Fruit fly (Drosophila melanogaster) whole organism, wandering third instar larva: ENCODE data around the gene Mitf.

Experiments
- CG9705 ChIP-seq: fragments of 200-800 bp; sonication (Bioruptor generic); optimal IDR thresholded peaks from 2 replicates; lab custom pipeline; 2018; ENCODE audit warnings: missing biosample characterization, mild to moderate bottlenecking, missing genetic modification characterization
- CrebA ChIP-seq: fragments of 200-800 bp; sonication (Bioruptor generic); optimal IDR thresholded peaks from 2 replicates; lab custom pipeline; 2016; ENCODE audit warnings: missing biosample characterization, mild to moderate bottlenecking, missing genetic modification characterization, borderline replicate concordance
- Dfd ChIP-seq: fragments of >200 bp; optimal IDR thresholded peaks from 2 replicates; lab custom pipeline; 2017; ENCODE audit warnings: missing biosample characterization, missing genetic modification characterization
- Dif ChIP-seq: fragments of 200-275, 200-300 bp; sonication (Bioruptor generic); optimal IDR thresholded peaks from 2 replicates; lab custom pipeline; 2018; ENCODE audit warnings: missing biosample characterization, missing genetic modification characterization; ENCODE audit not compliant: partially characterized antibody
- GATAd ChIP-seq: sonication (Bioruptor generic); optimal IDR thresholded peaks from 2 replicates; lab custom pipeline; 2016; ENCODE audit warnings: missing biosample characterization, missing genetic modification characterization
- HLH106 ChIP-seq: fragments of 200-800 bp; optimal IDR thresholded peaks from 3 replicates; lab custom pipeline; 2019; ENCODE audit warnings: missing biosample characterization, mild to moderate bottlenecking, missing genetic modification characterization, moderate library complexity
- Hnf4 ChIP-seq: fragments of 200-800 bp; sonication (Bioruptor generic); optimal IDR thresholded peaks from 2 replicates; lab custom pipeline; 2016; ENCODE audit warnings: missing biosample characterization, mild to moderate bottlenecking, missing genetic modification characterization
- Hr78 ChIP-seq: fragments of >200 bp; optimal IDR thresholded peaks from 2 replicates; lab custom pipeline; 2017; ENCODE audit warnings: missing biosample characterization, missing genetic modification characterization
- Hr83 ChIP-seq: fragments of 200-300 bp; sonication (Bioruptor generic); optimal IDR thresholded peaks from 2 replicates; lab custom pipeline; 2016; ENCODE audit warnings: missing biosample characterization, mild to moderate bottlenecking, missing genetic modification characterization, moderate library complexity; ENCODE audit not compliant: poor library complexity, severe bottlenecking
- Mio ChIP-seq: sonication (Bioruptor generic); optimal IDR thresholded peaks from 2 replicates; lab custom pipeline; 2016; ENCODE audit warnings: missing biosample characterization, missing genetic modification characterization
- Myc ChIP-seq: fragments of >200 bp; optimal IDR thresholded peaks from 2 replicates; lab custom pipeline; 2017
- N ChIP-seq: fragments of >200 bp; optimal IDR thresholded peaks from 2 replicates; lab custom pipeline; 2018; ENCODE audit warnings: missing biosample characterization, missing external identifiers, missing genetic modification characterization
- OdsH ChIP-seq: fragments of 200-800 bp; sonication (Bioruptor generic); optimal IDR thresholded peaks from 2 replicates; lab custom pipeline; 2016; ENCODE audit warnings: missing biosample characterization, mild to moderate bottlenecking, missing genetic modification characterization
- Rel ChIP-seq, 2 experiments: fragments of 200-800 bp; sonication (Bioruptor generic) in 1 of 2; optimal IDR thresholded peaks; 2 replicates in 1 of 2; 3 replicates in 1 of 2; lab custom pipeline; 2016 to 2019; ENCODE audit warnings: mild to moderate bottlenecking in 2 of 2, missing biosample characterization in 2 of 2, missing genetic modification characterization in 2 of 2, moderate library complexity in 1 of 2
- Sp1 ChIP-seq: fragments of 200-800 bp; sonication (Bioruptor generic); optimal IDR thresholded peaks from 3 replicates; lab custom pipeline; 2019; ENCODE audit warnings: missing biosample characterization, mild to moderate bottlenecking, missing genetic modification characterization, moderate library complexity
- Vsx2 ChIP-seq: fragments of 200-300, 225-300 bp; sonication (Bioruptor generic); optimal IDR thresholded peaks from 2 replicates; lab custom pipeline; 2018; ENCODE audit warnings: missing biosample characterization, missing genetic modification characterization; ENCODE audit not compliant: partially characterized antibody
- br ChIP-seq: fragments of 200-800 bp; sonication (Bioruptor generic); optimal IDR thresholded peaks from 2 replicates; lab custom pipeline; 2016; ENCODE audit warnings: missing biosample characterization, missing genetic modification characterization
- brk ChIP-seq: fragments of 200-800 bp; sonication (Bioruptor generic); optimal IDR thresholded peaks from 2 replicates; lab custom pipeline; 2016; ENCODE audit warnings: missing biosample characterization, mild to moderate bottlenecking, missing genetic modification characterization
- dl ChIP-seq, 2 experiments: fragments of 175-275, 200-275 bp in 1 of 2; fragments of 200-275 bp in 1 of 2; sonication (Bioruptor generic); optimal IDR thresholded peaks; lab custom pipeline; 2018; ENCODE audit warnings: mild to moderate bottlenecking in 2 of 2, missing biosample characterization in 2 of 2, missing genetic modification characterization in 2 of 2, moderate library complexity in 2 of 2; ENCODE audit not compliant: partially characterized antibody in 2 of 2, insufficient read depth in 1 of 2
- dmrt93B ChIP-seq: fragments of 200-800 bp; sonication (Bioruptor generic); optimal IDR thresholded peaks from 2 replicates; lab custom pipeline; 2018; ENCODE audit warnings: missing biosample characterization, mild to moderate bottlenecking, missing genetic modification characterization
- dsf ChIP-seq: sonication (Bioruptor generic); optimal IDR thresholded peaks from 2 replicates; lab custom pipeline; 2016; ENCODE audit warnings: missing biosample characterization, missing genetic modification characterization, borderline replicate concordance
- ey ChIP-seq: fragments of 200-800 bp; sonication (Bioruptor generic); optimal IDR thresholded peaks from 2 replicates; lab custom pipeline; 2016; ENCODE audit warnings: missing biosample characterization, missing genetic modification characterization
- fru ChIP-seq: fragments of 200-800 bp; sonication (Bioruptor generic); optimal IDR thresholded peaks from 3 replicates; lab custom pipeline; 2016; ENCODE audit warnings: missing biosample characterization, mild to moderate bottlenecking, missing genetic modification characterization
- h ChIP-seq: fragments of 200-800 bp; sonication (Bioruptor generic); optimal IDR thresholded peaks from 3 replicates; lab custom pipeline; 2016; ENCODE audit warnings: missing biosample characterization, mild to moderate bottlenecking, missing genetic modification characterization
- jim ChIP-seq: fragments of 175-275, 200-325 bp; sonication (Bioruptor generic); optimal IDR thresholded peaks from 2 replicates; lab custom pipeline; 2016; ENCODE audit warnings: missing biosample characterization, mild to moderate bottlenecking, missing genetic modification characterization
- lola ChIP-seq: fragments of >200 bp; optimal IDR thresholded peaks from 2 replicates; lab custom pipeline; 2017; ENCODE audit warnings: missing biosample characterization, missing genetic modification characterization
- pan ChIP-seq: fragments of >200 bp; optimal IDR thresholded peaks from 2 replicates; lab custom pipeline; 2017
- psq ChIP-seq: fragments of 200-800 bp; sonication (Bioruptor generic); optimal IDR thresholded peaks from 3 replicates; lab custom pipeline; 2017; ENCODE audit warnings: missing biosample characterization, mild to moderate bottlenecking, missing genetic modification characterization, moderate library complexity
- sage ChIP-seq: fragments of 200-800 bp; sonication (Bioruptor generic); optimal IDR thresholded peaks from 2 replicates; lab custom pipeline; 2016; ENCODE audit warnings: missing biosample characterization, mild to moderate bottlenecking, missing genetic modification characterization
- sv ChIP-seq: fragments of 200-800 bp; sonication (Bioruptor generic); optimal IDR thresholded peaks from 3 replicates; lab custom pipeline; 2016; ENCODE audit warnings: missing biosample characterization, missing genetic modification characterization
- tai ChIP-seq: sonication (Bioruptor generic); optimal IDR thresholded peaks from 2 replicates; lab custom pipeline; 2016; ENCODE audit warnings: missing biosample characterization, missing genetic modification characterization
- usp ChIP-seq: fragments of >200 bp; optimal IDR thresholded peaks from 2 replicates; lab custom pipeline; 2017; ENCODE audit warnings: missing biosample characterization, missing genetic modification characterization
- woc ChIP-seq: sonication (Bioruptor generic); optimal IDR thresholded peaks from 2 replicates; lab custom pipeline; 2016; ENCODE audit warnings: missing biosample characterization, mild to moderate bottlenecking, missing genetic modification characterization

The Mitf gene

dm6 chr4:1198599-1198998, at the start of gene Mitf:
TSS of gene Mitf (plus strand) at chr4:1198852.
- no peak for TF ChIP-seq Rel (GFP tag; optimal IDR thresholded peaks at IDR 0.05; lab: Kevin White, UChicago)
- no peak for TF ChIP-seq Rel (tag; optimal IDR thresholded peaks at IDR 0.05; lab: Kevin White, UChicago)
- TF ChIP-seq woc (GFP tag; lab: Kevin White, UChicago), result peak; percentile 5
- no peak for TF ChIP-seq psq
- no peak for TF ChIP-seq ey

- TF ChIP-seq sv (GFP tag; lab: Kevin White, UChicago) (no peak), dsf (no peak), h (GFP tag; lab: Kevin White, UChicago) (no peak), Hr83 (GFP tag; lab: Kevin White, UChicago) (no peak), Dif (GFP tag; lab: Kevin White, UChicago) (no peak), Mio (GFP tag; lab: Kevin White, UChicago) (no peak), br (GFP tag; lab: Kevin White, UChicago) (no peak), usp (GFP tag; lab: Kevin White, UChicago) (no peak), HLH106 (no peak), Vsx2 (GFP tag; lab: Kevin White, UChicago) (no peak), dl (GFP tag; optimal IDR thresholded peaks at IDR 0.05; lab: Kevin White, UChicago; ENCODE audit: insufficient read depth in 1 of 2, partially characterized antibody in 2 of 2) (no peak)
Observed at dm6 chr4:1156278-1156677, 42.4 kb upstream of the Mitf start.

- TF ChIP-seq Vsx2 (GFP tag; lab: Kevin White, UChicago) (no peak), N (GFP tag; lab: Kevin White, UChicago) (no peak), dmrt93B (GFP tag; lab: Kevin White, UChicago) (no peak), usp (GFP tag; lab: Kevin White, UChicago) (no peak), h (GFP tag; lab: Kevin White, UChicago) (no peak), CrebA (GFP tag; lab: Kevin White, UChicago) (no peak), Mio (GFP tag; lab: Kevin White, UChicago) (no peak), sv (GFP tag; lab: Kevin White, UChicago) (no peak), woc (GFP tag; lab: Kevin White, UChicago) (no peak), Myc (lab: Kevin White, UChicago) (no peak), Hnf4 (no peak), sage (GFP tag; lab: Kevin White, UChicago) (no peak), fru (GFP tag; lab: Kevin White, UChicago) (no peak), psq (no peak), GATAd (no peak), dsf (no peak), CG9705 (no peak), jim (GFP tag; lab: Kevin White, UChicago) (no peak)
Observed at dm6 chr4:1162058-1162457, 36.6 kb upstream of the Mitf start, which contains the start of gene CG32017. TSS of gene CG32017 (minus strand) at chr4:1162158.

- TF ChIP-seq sage (GFP tag; lab: Kevin White, UChicago) (no peak), HLH106 (no peak), OdsH (GFP tag; lab: Kevin White, UChicago) (no peak), ey (no peak), Hr83 (GFP tag; lab: Kevin White, UChicago) (no peak), woc (GFP tag; lab: Kevin White, UChicago) (no peak), pan (no peak), lola (no peak), Dfd (GFP tag; lab: Kevin White, UChicago) (no peak), brk (no peak), h (GFP tag; lab: Kevin White, UChicago) (no peak), psq (no peak), Rel (GFP tag; optimal IDR thresholded peaks at IDR 0.05; lab: Kevin White, UChicago) (no peak), Rel (tag; optimal IDR thresholded peaks at IDR 0.05; lab: Kevin White, UChicago) (no peak), Sp1 (GFP tag; lab: Kevin White, UChicago) (no peak)
Observed at dm6 chr4:1175156-1175555, 23.5 kb upstream of the Mitf start.

- TF ChIP-seq dsf (no peak), h (GFP tag; lab: Kevin White, UChicago) (no peak), Hr78 (GFP tag; lab: Kevin White, UChicago) (peak; percentile 85), tai (GFP tag; lab: Kevin White, UChicago) (peak; percentile 25), jim (GFP tag; lab: Kevin White, UChicago) (no peak), woc (GFP tag; lab: Kevin White, UChicago) (peak; percentile 78), N (GFP tag; lab: Kevin White, UChicago) (peak; percentile 66)
- TF ChIP-seq, all 38 proteins: peak for 4
Observed at dm6 chr4:1181591-1182125, 17.0 kb upstream of the Mitf start, which contains the start of gene pho. TSS of gene pho (minus strand) at chr4:1181628.
